Worm (Caenorhabditis elegans) whole organism, late embryonic: Measurements from ENCODE around the gene ubxn-4.

ENCODE experiments used
- C08G9.2 ChIP-seq: sonication (generic microtip); optimal IDR thresholded peaks from 2 replicates; lab custom pipeline; 2016; ENCODE audit warnings: mild to moderate bottlenecking, missing genetic modification characterization, moderate library complexity, missing compliant biosample characterization
- C38D4.7 ChIP-seq: fragments of 200-800 bp; sonication (Bioruptor generic); optimal IDR thresholded peaks from 2 replicates; lab custom pipeline; 2018; ENCODE audit warnings: mild to moderate bottlenecking, missing genetic modification characterization, moderate library complexity, missing compliant biosample characterization
- F13H6.1 ChIP-seq: sonication (generic microtip); optimal IDR thresholded peaks from 2 replicates; lab custom pipeline; 2016; ENCODE audit warnings: missing genetic modification characterization, missing compliant biosample characterization
- K09A11.1 ChIP-seq: sonication (generic microtip); optimal IDR thresholded peaks from 2 replicates; lab custom pipeline; 2017; ENCODE audit warnings: antibody characterized with exemption, mild to moderate bottlenecking, missing genetic modification characterization, missing compliant biosample characterization; ENCODE audit not compliant: insufficient read depth
- Y22D7AL.16 ChIP-seq: sonication (generic microtip); optimal IDR thresholded peaks from 2 replicates; lab custom pipeline; 2016; ENCODE audit warnings: missing genetic modification characterization, missing compliant biosample characterization
- ceh-18 ChIP-seq: sonication (generic microtip); optimal IDR thresholded peaks from 2 replicates; lab custom pipeline; 2016; ENCODE audit warnings: missing genetic modification characterization, missing compliant biosample characterization
- ceh-19 ChIP-seq: fragments of 200-800 bp; sonication (Bioruptor generic); optimal IDR thresholded peaks from 2 replicates; lab custom pipeline; 2018; ENCODE audit warnings: mild to moderate bottlenecking, missing genetic modification characterization, missing compliant biosample characterization
- ceh-22 ChIP-seq: sonication (generic microtip); optimal IDR thresholded peaks from 2 replicates; lab custom pipeline; 2017; ENCODE audit warnings: missing biosample characterization, missing genetic modification characterization
- ceh-24 ChIP-seq: sonication (generic microtip); optimal IDR thresholded peaks from 2 replicates; lab custom pipeline; 2016; ENCODE audit warnings: mild to moderate bottlenecking, missing genetic modification characterization, missing compliant biosample characterization
- ceh-30 ChIP-seq: fragments of 150-350 bp; optimal IDR thresholded peaks from 2 replicates; lab custom pipeline; 2014; ENCODE audit warnings: missing biosample characterization, missing genetic modification characterization
- ceh-34 ChIP-seq: sonication (generic microtip); optimal IDR thresholded peaks from 2 replicates; lab custom pipeline; 2016; ENCODE audit warnings: mild to moderate bottlenecking, missing genetic modification characterization, missing compliant biosample characterization
- ceh-45 ChIP-seq: fragments of 200-800 bp; sonication (Bioruptor generic); IDR thresholded peaks from 2 replicates; pipeline ENCODE4 v1.3.6; 2022; ENCODE audit warnings: missing genetic modification reagents, missing genetic modification characterization, missing compliant biosample characterization
- ceh-48 ChIP-seq: sonication (generic microtip); optimal IDR thresholded peaks from 2 replicates; lab custom pipeline; 2016; ENCODE audit warnings: missing genetic modification characterization, inconsistent platforms, missing compliant biosample characterization
- ceh-6 ChIP-seq: fragments of 200-800 bp; sonication (Bioruptor generic); optimal IDR thresholded peaks from 2 replicates; lab custom pipeline; 2018; ENCODE audit warnings: mild to moderate bottlenecking, missing genetic modification characterization, missing compliant biosample characterization
- che-1 ChIP-seq: sonication (generic microtip); optimal IDR thresholded peaks from 2 replicates; lab custom pipeline; 2016; ENCODE audit warnings: mild to moderate bottlenecking, missing genetic modification characterization, missing compliant biosample characterization
- dmd-4 ChIP-seq: sonication (generic microtip); optimal IDR thresholded peaks from 2 replicates; lab custom pipeline; 2016; ENCODE audit warnings: borderline replicate concordance, missing genetic modification characterization, missing compliant biosample characterization
- dve-1 ChIP-seq: sonication (generic microtip); optimal IDR thresholded peaks from 2 replicates; lab custom pipeline; 2017; ENCODE audit warnings: antibody characterized with exemption, mild to moderate bottlenecking, missing genetic modification characterization, missing compliant biosample characterization
- elt-2 ChIP-seq: sonication (generic microtip); optimal IDR thresholded peaks from 2 replicates; lab custom pipeline; 2016; ENCODE audit warnings: missing genetic modification reagents, missing genetic modification characterization, missing compliant biosample characterization
- fax-1 ChIP-seq: sonication (generic microtip); optimal IDR thresholded peaks from 2 replicates; lab custom pipeline; 2016; ENCODE audit warnings: missing genotype, missing genetic modification characterization, missing compliant biosample characterization
- fkh-10 ChIP-seq: fragments of 150-350 bp; optimal IDR thresholded peaks from 2 replicates; lab custom pipeline; 2014; ENCODE audit warnings: missing biosample characterization, missing genetic modification reagents, missing genetic modification characterization
- gmeb-2 ChIP-seq: sonication (generic microtip); optimal IDR thresholded peaks from 2 replicates; lab custom pipeline; 2016; ENCODE audit warnings: missing genetic modification characterization, inconsistent platforms, missing compliant biosample characterization
- hlh-15 ChIP-seq: sonication (generic microtip); optimal IDR thresholded peaks from 2 replicates; lab custom pipeline; 2016; ENCODE audit warnings: missing genetic modification characterization, missing compliant biosample characterization
- hlh-8 ChIP-seq: sonication (generic microtip); optimal IDR thresholded peaks from 2 replicates; lab custom pipeline; 2016; ENCODE audit warnings: missing genotype, missing genetic modification characterization, missing compliant biosample characterization
- lim-6 ChIP-seq: sonication (generic microtip); optimal IDR thresholded peaks from 2 replicates; lab custom pipeline; 2016; ENCODE audit warnings: missing genetic modification characterization, missing compliant biosample characterization
- lin-11 ChIP-seq: fragments of 200-800 bp; sonication (Bioruptor generic); optimal IDR thresholded peaks from 2 replicates; lab custom pipeline; 2018; ENCODE audit warnings: mild to moderate bottlenecking, missing genetic modification characterization, missing compliant biosample characterization
- nfya-1 ChIP-seq: sonication (generic microtip); optimal IDR thresholded peaks from 2 replicates; lab custom pipeline; 2017; ENCODE audit warnings: missing genetic modification characterization, mild to moderate bottlenecking, missing compliant biosample characterization, antibody characterized with exemption, moderate library complexity
- nhr-232 ChIP-seq: sonication (generic microtip); optimal IDR thresholded peaks from 2 replicates; lab custom pipeline; 2016; ENCODE audit warnings: missing genetic modification characterization, missing compliant biosample characterization
- npax-4 ChIP-seq: sonication (generic microtip); optimal IDR thresholded peaks from 2 replicates; lab custom pipeline; 2016; ENCODE audit warnings: missing genetic modification characterization, missing compliant biosample characterization
- odd-2 ChIP-seq: sonication (generic microtip); optimal IDR thresholded peaks from 2 replicates; lab custom pipeline; 2017; ENCODE audit warnings: antibody characterized with exemption, mild to moderate bottlenecking, missing genetic modification characterization, missing compliant biosample characterization
- pag-3 ChIP-seq: sonication (generic microtip); optimal IDR thresholded peaks from 2 replicates; lab custom pipeline; 2016; ENCODE audit warnings: missing compliant biosample characterization, missing genetic modification characterization, borderline replicate concordance
- pat-9 ChIP-seq: fragments of 200-800 bp; sonication (Bioruptor generic); optimal IDR thresholded peaks from 2 replicates; lab custom pipeline; 2018; ENCODE audit warnings: mild to moderate bottlenecking, missing genetic modification characterization, moderate library complexity, missing compliant biosample characterization
- pax-1 ChIP-seq: fragments of 150-350 bp; optimal IDR thresholded peaks from 2 replicates; lab custom pipeline; 2014; ENCODE audit warnings: missing biosample characterization, missing genetic modification characterization
- pha-2 ChIP-seq: sonication (generic microtip); optimal IDR thresholded peaks from 2 replicates; lab custom pipeline; 2017; ENCODE audit warnings: mild to moderate bottlenecking, missing genetic modification characterization, missing compliant biosample characterization
- pha-4 ChIP-seq: fragments of 150-350 bp; optimal IDR thresholded peaks from 2 replicates; lab custom pipeline; 2018; ENCODE audit warnings: missing biosample characterization, missing genetic modification reagents, missing genetic modification characterization
- pqm-1 ChIP-seq: sonication (generic microtip); optimal IDR thresholded peaks from 2 replicates; lab custom pipeline; 2016; ENCODE audit warnings: missing genetic modification characterization, missing compliant biosample characterization
- pros-1 ChIP-seq: fragments of 150-350 bp; optimal IDR thresholded peaks from 2 replicates; lab custom pipeline; 2014; ENCODE audit warnings: missing biosample characterization, missing genetic modification reagents, missing genetic modification characterization
- ref-2 ChIP-seq: sonication (generic microtip); optimal IDR thresholded peaks from 2 replicates; lab custom pipeline; 2016; ENCODE audit warnings: missing genetic modification characterization, missing compliant biosample characterization
- rnt-1 ChIP-seq: sonication (generic microtip); optimal IDR thresholded peaks from 2 replicates; lab custom pipeline; 2016; ENCODE audit warnings: missing genetic modification characterization, missing compliant biosample characterization
- sdc-2 ChIP-seq: sonication (generic microtip); optimal IDR thresholded peaks from 2 replicates; lab custom pipeline; 2016; ENCODE audit warnings: missing genotype, missing genetic modification characterization, missing compliant biosample characterization
- sox-4 ChIP-seq: sonication (generic microtip); optimal IDR thresholded peaks from 2 replicates; lab custom pipeline; 2017; ENCODE audit warnings: mild to moderate bottlenecking, missing genetic modification characterization, inconsistent platforms, missing compliant biosample characterization
- tbx-2 ChIP-seq: sonication (generic microtip); optimal IDR thresholded peaks from 2 replicates; lab custom pipeline; 2016; ENCODE audit warnings: missing genetic modification characterization, missing compliant biosample characterization
- ttx-3 ChIP-seq: sonication (generic microtip); optimal IDR thresholded peaks from 2 replicates; lab custom pipeline; 2016; ENCODE audit warnings: missing genetic modification reagents, missing genetic modification characterization, missing compliant biosample characterization
- unc-42 ChIP-seq: sonication (generic microtip); optimal IDR thresholded peaks from 2 replicates; lab custom pipeline; 2016; ENCODE audit warnings: missing genotype, missing genetic modification characterization, missing compliant biosample characterization
- unc-55 ChIP-seq: sonication (generic microtip); optimal IDR thresholded peaks from 2 replicates; lab custom pipeline; 2017; ENCODE audit warnings: missing biosample characterization, missing genetic modification reagents, missing genetic modification characterization
- unc-86 ChIP-seq: sonication (generic microtip); optimal IDR thresholded peaks from 2 replicates; lab custom pipeline; 2016; ENCODE audit warnings: missing genetic modification characterization, missing compliant biosample characterization

ubxn-4 gene

DNA sequence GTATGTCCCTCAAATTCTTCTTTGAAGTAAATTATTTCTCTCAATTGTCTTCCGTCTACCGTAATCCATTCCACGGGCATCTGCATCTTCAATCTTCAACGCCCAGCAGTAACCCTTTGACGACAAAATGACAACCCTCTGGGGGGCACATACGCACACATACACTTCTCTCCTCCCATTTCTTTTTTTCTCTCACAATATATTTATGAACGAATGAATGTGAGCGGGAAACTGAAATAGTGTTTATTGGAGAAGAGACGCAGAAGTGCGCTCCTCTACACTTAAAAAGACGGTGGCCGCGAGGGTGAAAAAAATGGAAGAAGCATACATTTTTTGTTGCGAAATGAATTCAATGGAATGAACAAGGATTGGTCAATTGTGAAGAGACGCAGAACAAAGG lies 6.6 kb upstream of the ubxn-4 start (continued):
- TF ChIP-seq pha-2 (tag; lab: Kevin White, UChicago) = no peak
- TF ChIP-seq dve-1 (tag; lab: Kevin White, UChicago) = peak; percentile 27
- no peak for TF ChIP-seq hlh-15
- peak; percentile 91 for TF ChIP-seq nfya-1 (tag; lab: Kevin White, UChicago)
- TF ChIP-seq sox-4 (tag; lab: Kevin White, UChicago) = no peak
- TF ChIP-seq lim-6 = no peak
- TF ChIP-seq rnt-1 = no peak
- TF ChIP-seq pax-1 (tag; lab: Kevin White, UChicago) = no peak
- no peak for TF ChIP-seq C08G9.2 (tag; lab: Kevin White, UChicago)
- no peak for TF ChIP-seq ceh-22
- no peak for TF ChIP-seq sdc-2 (tag; lab: Kevin White, UChicago)
- TF ChIP-seq C38D4.7 (GFP tag; lab: Kevin White, UChicago) = no peak
- no peak for TF ChIP-seq ceh-34
- no peak for TF ChIP-seq lin-11 (tag; lab: Kevin White, UChicago)
- TF ChIP-seq ttx-3 = no peak
- TF ChIP-seq Y22D7AL.16 = no peak
- TF ChIP-seq pha-4 (tag; lab: Kevin White, UChicago) = no peak
- no peak for TF ChIP-seq fax-1 (tag; lab: Kevin White, UChicago)
- TF ChIP-seq tbx-2 (tag; lab: Kevin White, UChicago) = peak; percentile 12
- TF ChIP-seq ceh-45 (GFP tag; lab: Robert Waterston, UW) = no peak
- TF ChIP-seq elt-2 (tag; lab: Kevin White, UChicago) = no peak
- TF ChIP-seq pros-1 = no peak
- no peak for TF ChIP-seq ceh-24 (tag; lab: Kevin White, UChicago)
- TF ChIP-seq ref-2 = peak; percentile 67
- TF ChIP-seq gmeb-2 (tag; lab: Kevin White, UChicago) = no peak
- peak; percentile 93 for TF ChIP-seq unc-55 (GFP tag; lab: Kevin White, UChicago)
- no peak for TF ChIP-seq hlh-8

DNA sequence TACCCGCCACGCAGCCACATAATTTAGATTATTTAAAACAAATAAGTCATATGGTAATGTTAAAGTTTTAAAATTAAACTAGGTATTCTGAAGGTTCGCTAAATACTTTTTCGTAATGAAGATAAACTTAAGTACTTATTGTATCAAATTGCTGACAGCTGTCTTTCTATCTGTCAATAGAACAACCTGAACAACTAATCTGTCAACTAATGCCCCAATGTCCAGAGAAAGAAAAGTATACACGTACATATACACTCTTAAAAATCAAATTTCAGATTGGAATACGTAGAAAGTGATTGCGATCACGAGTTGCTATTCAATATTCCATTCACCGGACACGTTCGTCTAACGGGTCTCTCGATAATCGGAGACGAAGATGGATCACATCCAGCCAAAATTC lies 5.4 kb upstream of the ubxn-4 start:
- TF ChIP-seq unc-55 (GFP tag; lab: Kevin White, UChicago) = peak; percentile 30
- no peak for TF ChIP-seq C08G9.2 (tag; lab: Kevin White, UChicago)
- TF ChIP-seq, all 69 proteins: peak for 1

DNA sequence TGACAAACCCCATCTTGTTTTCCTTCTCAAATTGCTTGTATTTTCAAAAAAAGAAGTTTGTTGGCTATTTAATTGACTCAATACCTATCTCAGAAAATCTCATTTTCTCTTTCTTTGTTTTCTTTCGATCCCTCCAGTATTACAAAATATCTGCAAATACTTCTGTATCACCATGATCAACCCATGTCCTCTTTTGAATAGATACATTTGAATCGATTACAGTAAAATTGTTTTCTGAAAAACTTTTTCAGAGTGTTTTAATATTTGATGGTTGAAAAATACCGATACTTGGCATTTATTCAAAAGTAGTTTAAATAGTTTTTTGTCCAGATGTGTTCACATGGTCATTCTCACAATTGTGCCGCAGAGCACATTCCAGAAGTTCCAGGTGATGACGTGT lies 3.8 kb upstream of the ubxn-4 start, which contains the start of gene ZK353.9:
Gene ZK353.9, plus strand, starts transcription at position 331 of the 400 bp plus-strand sequence.
- no peak for TF ChIP-seq hlh-15
- TF ChIP-seq che-1 (tag; lab: Kevin White, UChicago) = no peak
- no peak for TF ChIP-seq lin-11 (tag; lab: Kevin White, UChicago)
- TF ChIP-seq npax-4 (tag; lab: Kevin White, UChicago) = no peak
- no peak for TF ChIP-seq ceh-45 (GFP tag; lab: Robert Waterston, UW)
- no peak for TF ChIP-seq ceh-18 (tag; lab: Kevin White, UChicago)
- TF ChIP-seq pat-9 = no peak
- no peak for TF ChIP-seq ceh-30 (tag; lab: Kevin White, UChicago)
- TF ChIP-seq lim-6 = no peak
- no peak for TF ChIP-seq unc-86 (tag; lab: Kevin White, UChicago)
- TF ChIP-seq pros-1 = no peak
- no peak for TF ChIP-seq ceh-19 (GFP tag; lab: Kevin White, UChicago)
- TF ChIP-seq sdc-2 (tag; lab: Kevin White, UChicago) = no peak

DNA sequence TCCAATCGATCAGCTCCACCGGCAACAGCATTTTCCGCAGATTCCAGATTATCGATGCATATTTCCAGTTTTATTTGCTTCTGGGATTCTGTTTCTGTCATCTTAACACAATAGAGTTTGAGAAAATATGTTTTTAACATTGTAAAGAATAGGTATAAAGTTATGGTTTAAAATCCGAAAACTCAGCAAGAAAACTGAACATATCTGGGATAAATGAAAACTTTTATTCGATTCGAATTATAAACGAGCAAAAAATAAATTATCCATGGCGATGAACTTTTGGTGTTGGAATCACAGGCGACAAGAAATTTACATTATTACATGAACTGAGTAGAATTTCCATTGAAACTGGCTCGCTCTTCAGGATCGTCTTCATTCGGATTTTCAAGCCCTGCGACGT lies 1.9 kb downstream of the ubxn-4 start, which contains the start of gene cutc-1:
Gene cutc-1, minus strand, starts transcription at position 101 of the 400 bp plus-strand sequence.
- TF ChIP-seq hlh-8 (no peak), F13H6.1 (tag; lab: Kevin White, UChicago) (no peak)

DNA sequence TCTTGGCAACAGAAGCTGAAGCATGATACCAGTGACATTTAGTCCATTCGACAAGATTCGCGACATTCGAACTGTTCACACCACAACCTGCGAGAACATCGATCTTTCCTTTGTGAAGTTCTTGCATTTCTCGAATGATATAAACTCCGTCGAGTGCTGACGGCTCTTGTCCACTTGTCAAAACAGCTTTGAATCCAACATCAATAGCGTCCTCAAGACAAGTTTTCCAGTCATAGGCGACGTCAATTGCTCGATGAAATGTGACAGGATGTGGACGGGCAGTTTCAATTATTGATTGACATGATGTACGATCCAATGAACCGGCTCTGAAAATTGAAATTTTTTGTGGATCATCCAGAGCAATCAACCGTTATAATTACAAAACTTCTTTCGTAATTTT lies 2.7 kb downstream of the ubxn-4 start:
- TF ChIP-seq nhr-232 (tag; lab: Kevin White, UChicago) (no peak), odd-2 (tag; lab: Kevin White, UChicago) (no peak), unc-42 (no peak), K09A11.1 (tag; lab: Kevin White, UChicago) (no peak), dmd-4 (tag; lab: Kevin White, UChicago) (no peak), ref-2 (no peak), pqm-1 (tag; lab: Kevin White, UChicago) (no peak), pag-3 (tag; lab: Kevin White, UChicago) (no peak), tbx-2 (tag; lab: Kevin White, UChicago) (no peak), F13H6.1 (tag; lab: Kevin White, UChicago) (no peak), pha-4 (tag; lab: Kevin White, UChicago) (no peak), ceh-48 (tag; lab: Kevin White, UChicago) (no peak), fkh-10 (no peak), ceh-6 (no peak), ceh-18 (tag; lab: Kevin White, UChicago) (no peak), pha-2 (tag; lab: Kevin White, UChicago) (no peak), rnt-1 (no peak), sdc-2 (tag; lab: Kevin White, UChicago) (no peak)
